Worm (Caenorhabditis elegans) whole organism, L4 larva: ENCODE measurements around the gene chil-26.

Source experiments
- ama-1 ChIP-seq: fragments of 150-350 bp; optimal IDR thresholded peaks from 2 replicates; lab custom pipeline; 2014; ENCODE audit warnings: inconsistent platforms, mixed read lengths
- dmd-6 ChIP-seq: fragments of 200-800 bp; sonication (Bioruptor generic); IDR thresholded peaks from 2 replicates; pipeline ENCODE4 v1.3.6; 2022; ENCODE audit warnings: missing genetic modification reagents, missing genetic modification characterization, missing compliant biosample characterization
- fos-1 ChIP-seq: fragments of 150-350 bp; optimal IDR thresholded peaks from 2 replicates; lab custom pipeline; 2014; ENCODE audit warnings: missing biosample characterization, missing genetic modification characterization
- mep-1 ChIP-seq: fragments of 150-350 bp; sonication (generic microtip); optimal IDR thresholded peaks from 3 replicates; lab custom pipeline; 2014; ENCODE audit warnings: missing biosample characterization, missing genetic modification characterization
- nhr-11 ChIP-seq: fragments of 150-350 bp; optimal IDR thresholded peaks from 2 replicates; lab custom pipeline; 2014; ENCODE audit warnings: missing biosample characterization, missing genetic modification characterization
- nhr-25 ChIP-seq: sonication (generic microtip); optimal IDR thresholded peaks from 2 replicates; lab custom pipeline; 2017; ENCODE audit warnings: missing genetic modification characterization, mild to moderate bottlenecking, missing compliant biosample characterization, antibody characterized with exemption, moderate library complexity, borderline replicate concordance; ENCODE audit not compliant: insufficient read depth
- pha-4 ChIP-seq, 2 experiments: fragments of 150-350 bp in 1 of 2; fragments of 200-800 bp in 1 of 2; sonication (Bioruptor generic) in 1 of 2; IDR thresholded peaks in 1 of 2; optimal IDR thresholded peaks in 1 of 2; 2 replicates each; pipeline versions ENCODE4 v1.3.6 to Lab custom; 2014 to 2022; ENCODE audit warnings: missing genetic modification characterization in 2 of 2, missing genetic modification reagents in 2 of 2, missing biosample characterization in 1 of 2, missing compliant biosample characterization in 1 of 2
- ztf-11 ChIP-seq: fragments of 150-350 bp; optimal IDR thresholded peaks from 2 replicates; lab custom pipeline; 2014; ENCODE audit warnings: missing biosample characterization, missing genetic modification characterization

- no peak for TF ChIP-seq nhr-25 (tag; lab: Kevin White, UChicago)
- TF ChIP-seq dmd-6 (GFP tag; lab: Robert Waterston, UW) = peak; percentile 98
- no peak for TF ChIP-seq pha-4 (GFP tag; IDR thresholded peaks at IDR 0.05; lab: Robert Waterston, UW)
- peak; percentile 44 for TF ChIP-seq pha-4 (tag; optimal IDR thresholded peaks at IDR 0.05; lab: Kevin White, UChicago)
- peak; percentile 60 for TF ChIP-seq mep-1 (tag; lab: Kevin White, UChicago)
- no peak for TF ChIP-seq ama-1 (lab: Kevin White, UChicago)
- TF ChIP-seq fos-1 (tag; lab: Kevin White, UChicago) = peak; percentile 82
- peak; percentile 12 for TF ChIP-seq nhr-11 (tag; lab: Kevin White, UChicago)
- no peak for TF ChIP-seq ztf-11 (tag; lab: Kevin White, UChicago)
Measured at ce11 chrII:9500926-9501325, 26.1 kb downstream of the chil-26 start.
